Worm (Caenorhabditis elegans) whole organism, late embryonic: Measurements from ENCODE around the gene B0348.10.

Experiments used
- C38D4.7 ChIP-seq: fragments of 200-800 bp; sonication (Bioruptor generic); optimal IDR thresholded peaks from 2 replicates; lab custom pipeline; 2018; ENCODE audit warnings: mild to moderate bottlenecking, missing genetic modification characterization, moderate library complexity, missing compliant biosample characterization
- F13H6.1 ChIP-seq: sonication (generic microtip); optimal IDR thresholded peaks from 2 replicates; lab custom pipeline; 2016; ENCODE audit warnings: missing genetic modification characterization, missing compliant biosample characterization
- K02D7.2 ChIP-seq: sonication (generic microtip); optimal IDR thresholded peaks from 2 replicates; lab custom pipeline; 2017; ENCODE audit warnings: mild to moderate bottlenecking, missing genetic modification characterization, missing compliant biosample characterization
- dmd-4 ChIP-seq: sonication (generic microtip); optimal IDR thresholded peaks from 2 replicates; lab custom pipeline; 2016; ENCODE audit warnings: borderline replicate concordance, missing genetic modification characterization, missing compliant biosample characterization
- dve-1 ChIP-seq: sonication (generic microtip); optimal IDR thresholded peaks from 2 replicates; lab custom pipeline; 2017; ENCODE audit warnings: antibody characterized with exemption, mild to moderate bottlenecking, missing genetic modification characterization, missing compliant biosample characterization
- elt-2 ChIP-seq: sonication (generic microtip); optimal IDR thresholded peaks from 2 replicates; lab custom pipeline; 2016; ENCODE audit warnings: missing genetic modification reagents, missing genetic modification characterization, missing compliant biosample characterization
- gmeb-2 ChIP-seq: sonication (generic microtip); optimal IDR thresholded peaks from 2 replicates; lab custom pipeline; 2016; ENCODE audit warnings: missing genetic modification characterization, inconsistent platforms, missing compliant biosample characterization
- hlh-13 ChIP-seq: fragments of 200-800 bp; sonication (Bioruptor generic); optimal IDR thresholded peaks from 2 replicates; lab custom pipeline; 2018; ENCODE audit warnings: mild to moderate bottlenecking, missing genetic modification characterization, missing compliant biosample characterization
- hlh-15 ChIP-seq: sonication (generic microtip); optimal IDR thresholded peaks from 2 replicates; lab custom pipeline; 2016; ENCODE audit warnings: missing genetic modification characterization, missing compliant biosample characterization
- nfya-1 ChIP-seq: sonication (generic microtip); optimal IDR thresholded peaks from 2 replicates; lab custom pipeline; 2017; ENCODE audit warnings: missing genetic modification characterization, mild to moderate bottlenecking, missing compliant biosample characterization, antibody characterized with exemption, moderate library complexity
- nhr-11 ChIP-seq: fragments of 150-350 bp; optimal IDR thresholded peaks from 2 replicates; lab custom pipeline; 2014; ENCODE audit warnings: missing biosample characterization, missing genetic modification characterization
- pha-4 ChIP-seq: fragments of 150-350 bp; optimal IDR thresholded peaks from 2 replicates; lab custom pipeline; 2018; ENCODE audit warnings: missing biosample characterization, missing genetic modification reagents, missing genetic modification characterization
- pqm-1 ChIP-seq: sonication (generic microtip); optimal IDR thresholded peaks from 2 replicates; lab custom pipeline; 2016; ENCODE audit warnings: missing genetic modification characterization, missing compliant biosample characterization

- no peak for TF ChIP-seq hlh-15 (tag; lab: Kevin White, UChicago)
- no peak for TF ChIP-seq pha-4 (tag; lab: Kevin White, UChicago)
- TF ChIP-seq pqm-1 (tag; lab: Kevin White, UChicago) = no peak
- TF ChIP-seq K02D7.2 (tag; lab: Kevin White, UChicago) = no peak
- no peak for TF ChIP-seq dve-1 (tag; lab: Kevin White, UChicago)
- no peak for TF ChIP-seq nhr-11 (tag; lab: Kevin White, UChicago)
- no peak for TF ChIP-seq gmeb-2
- TF ChIP-seq hlh-13 (GFP tag; lab: Kevin White, UChicago) = no peak
- TF ChIP-seq nfya-1 (tag; lab: Kevin White, UChicago) = no peak
- TF ChIP-seq F13H6.1 = no peak
- TF ChIP-seq dmd-4 = no peak
- TF ChIP-seq elt-2 (tag; lab: Kevin White, UChicago) = no peak
- TF ChIP-seq C38D4.7 = no peak
Observed at ce11 chrV:45010-45409, 36.5 kb upstream of the B0348.10 start, which contains the start of gene B0348.2.
